Worm (Caenorhabditis elegans): ENCODE measurements around the gene aat-4.

aat-4 gene

ce11 chrIV:6237508-6238227 is 37.9 kb downstream of the aat-4 start, which contains the start of the genes F58F9.6 and F58F9.8:
TSS of gene F58F9.6 (minus strand) at chrIV:6237608.
TSS of gene F58F9.8 (plus strand) at chrIV:6238177.
- TF ChIP-seq blmp-1 (tag; optimal IDR thresholded peaks at IDR 0.05), result no peak
- no peak for TF ChIP-seq ama-1 (optimal IDR thresholded peaks at IDR 0.05)
- TF ChIP-seq irx-1 (tag; optimal IDR thresholded peaks at IDR 0.05), result no peak
- TF ChIP-seq nhr-85 (tag), result peak; percentile 22
- no peak for TF ChIP-seq efl-1 (optimal IDR thresholded peaks at IDR 0.05)
- TF ChIP-seq efl-1 (GFP tag; optimal IDR thresholded peaks at IDR 0.05 in 1 of 2), result peak in 1 of 2 experiments; percentile 83

ce11 chrIV:6232769-6233290 is 42.7 kb downstream of the aat-4 start, which contains the start of gene F58F9.3:
TSS of gene F58F9.3 (plus strand) at chrIV:6233240.
- TF ChIP-seq pqm-1 (tag; optimal IDR thresholded peaks at IDR 0.05) (no peak), elt-2 (tag; optimal IDR thresholded peaks at IDR 0.05) (peak; percentile 1)

- TF ChIP-seq aha-1 (tag; optimal IDR thresholded peaks at IDR 0.05) (no peak), hpl-2 (GFP tag; optimal IDR thresholded peaks at IDR 0.05) (no peak), lin-15B (tag; optimal IDR thresholded peaks at IDR 0.05) (no peak), tlp-1 (tag; optimal IDR thresholded peaks at IDR 0.05) (no peak), lin-14 (GFP tag; optimal IDR thresholded peaks at IDR 0.05) (no peak), unc-30 (tag; optimal IDR thresholded peaks at IDR 0.05) (no peak), pag-3 (tag; optimal IDR thresholded peaks at IDR 0.05; ENCODE audit: borderline replicate concordance, insufficient read depth) (no peak), C16A3.4 (tag; optimal IDR thresholded peaks at IDR 0.05) (no peak), ets-5 (GFP tag; IDR thresholded peaks at IDR 0.05) (no peak), sup-37 (GFP tag; optimal IDR thresholded peaks at IDR 0.05) (no peak), nhr-28 (tag; optimal IDR thresholded peaks at IDR 0.05) (no peak), dsc-1 (tag; optimal IDR thresholded peaks at IDR 0.05) (no peak)
Measured at ce11 chrIV:6230560-6231073, 44.9 kb downstream of the aat-4 start, which contains the start of gene F58F9.4. TSS of gene F58F9.4 (plus strand) at chrIV:6231023.

ce11 chrIV:6227974-6228373 is 47.5 kb downstream of the aat-4 start, which contains the start of gene C49A9.1:
TSS of gene C49A9.1 (plus strand) at chrIV:6228190.
- TF ChIP-seq nhr-77 (tag; optimal IDR thresholded peaks at IDR 0.05) (no peak), alr-1 (tag; optimal IDR thresholded peaks at IDR 0.05; ENCODE audit: borderline replicate concordance) (no peak), ceh-63 (GFP tag; optimal IDR thresholded peaks at IDR 0.05) (no peak), nhr-85 (tag) (no peak), nhr-19 (GFP tag; conservative IDR thresholded peaks at IDR 0.05) (no peak), ztf-11 (tag; optimal IDR thresholded peaks at IDR 0.05) (no peak), grh-1 (GFP tag; IDR thresholded peaks at IDR 0.05) (no peak), vab-15 (tag; optimal IDR thresholded peaks at IDR 0.05) (no peak), unc-62 (GFP tag; optimal IDR thresholded peaks at IDR 0.05) (no peak), nhr-71 (tag; optimal IDR thresholded peaks at IDR 0.05) (no peak), Y116A8C.19 (tag; optimal IDR thresholded peaks at IDR 0.05; ENCODE audit: borderline replicate concordance) (no peak), ceh-88 (GFP tag; IDR thresholded peaks at IDR 0.05) (no peak), ets-5 (GFP tag; IDR thresholded peaks at IDR 0.05) (no peak), xbp-1 (tag; optimal IDR thresholded peaks at IDR 0.05) (no peak), fkh-10 (GFP tag; optimal IDR thresholded peaks at IDR 0.05) (no peak)

- no peak for TF ChIP-seq unc-130 (tag; optimal IDR thresholded peaks at IDR 0.05)
- TF ChIP-seq blmp-1 (tag; optimal IDR thresholded peaks at IDR 0.05), result no peak
- TF ChIP-seq nhr-11 (tag; optimal IDR thresholded peaks at IDR 0.05), result no peak
- no peak for TF ChIP-seq dsc-1 (tag; optimal IDR thresholded peaks at IDR 0.05)
- no peak for TF ChIP-seq nhr-12 (tag; optimal IDR thresholded peaks at IDR 0.05)
- no peak for TF ChIP-seq hlh-17 (GFP tag; optimal IDR thresholded peaks at IDR 0.05; ENCODE audit: borderline replicate concordance)
- no peak for TF ChIP-seq mep-1 (tag; optimal IDR thresholded peaks at IDR 0.05)
- TF ChIP-seq lin-14 (GFP tag; optimal IDR thresholded peaks at IDR 0.05), result no peak
- TF ChIP-seq lin-35 (GFP tag; optimal IDR thresholded peaks at IDR 0.05), result no peak
- no peak for TF ChIP-seq nhr-84 (tag; optimal IDR thresholded peaks at IDR 0.05)
- no peak for TF ChIP-seq skn-1 (tag; optimal IDR thresholded peaks at IDR 0.05)
Measured at ce11 chrIV:6225143-6225542, 50.4 kb downstream of the aat-4 start, which contains the start of gene C49A9.2. TSS of gene C49A9.2 (plus strand) at chrIV:6225443.

Data from whole organism, L1 larva.